Fruit fly (Drosophila melanogaster) whole organism, wandering third instar larva: ENCODE data around the gene CG10096.

Source experiments
- Abd-B ChIP-seq: fragments of >200 bp; optimal IDR thresholded peaks from 2 replicates; lab custom pipeline; 2017; ENCODE audit warnings: missing biosample characterization, missing genetic modification characterization
- CG32264 ChIP-seq: fragments of 200-800 bp; sonication (Bioruptor generic); optimal IDR thresholded peaks from 2 replicates; lab custom pipeline; 2016; ENCODE audit warnings: missing biosample characterization, missing genetic modification characterization
- CG9705 ChIP-seq: fragments of 200-800 bp; sonication (Bioruptor generic); optimal IDR thresholded peaks from 2 replicates; lab custom pipeline; 2018; ENCODE audit warnings: missing biosample characterization, mild to moderate bottlenecking, missing genetic modification characterization
- CrebA ChIP-seq: fragments of 200-800 bp; sonication (Bioruptor generic); optimal IDR thresholded peaks from 2 replicates; lab custom pipeline; 2016; ENCODE audit warnings: missing biosample characterization, mild to moderate bottlenecking, missing genetic modification characterization, borderline replicate concordance
- Dif ChIP-seq: fragments of 200-275, 200-300 bp; sonication (Bioruptor generic); optimal IDR thresholded peaks from 2 replicates; lab custom pipeline; 2018; ENCODE audit warnings: missing biosample characterization, missing genetic modification characterization; ENCODE audit not compliant: partially characterized antibody
- GATAd ChIP-seq: sonication (Bioruptor generic); optimal IDR thresholded peaks from 2 replicates; lab custom pipeline; 2016; ENCODE audit warnings: missing biosample characterization, missing genetic modification characterization
- HLH106 ChIP-seq: fragments of 200-800 bp; optimal IDR thresholded peaks from 3 replicates; lab custom pipeline; 2019; ENCODE audit warnings: missing biosample characterization, mild to moderate bottlenecking, missing genetic modification characterization, moderate library complexity
- Hnf4 ChIP-seq: fragments of 200-800 bp; sonication (Bioruptor generic); optimal IDR thresholded peaks from 2 replicates; lab custom pipeline; 2016; ENCODE audit warnings: missing biosample characterization, mild to moderate bottlenecking, missing genetic modification characterization
- Hr78 ChIP-seq: fragments of >200 bp; optimal IDR thresholded peaks from 2 replicates; lab custom pipeline; 2017; ENCODE audit warnings: missing biosample characterization, missing genetic modification characterization
- Hr83 ChIP-seq: fragments of 200-300 bp; sonication (Bioruptor generic); optimal IDR thresholded peaks from 2 replicates; lab custom pipeline; 2016; ENCODE audit warnings: missing biosample characterization, mild to moderate bottlenecking, missing genetic modification characterization, moderate library complexity; ENCODE audit not compliant: poor library complexity, severe bottlenecking
- Jra ChIP-seq: sonication (Bioruptor generic); optimal IDR thresholded peaks from 2 replicates; lab custom pipeline; 2016; ENCODE audit warnings: missing biosample characterization, missing genetic modification characterization
- Mio ChIP-seq: sonication (Bioruptor generic); optimal IDR thresholded peaks from 2 replicates; lab custom pipeline; 2016; ENCODE audit warnings: missing biosample characterization, missing genetic modification characterization
- Myc ChIP-seq: fragments of >200 bp; optimal IDR thresholded peaks from 2 replicates; lab custom pipeline; 2017
- N ChIP-seq: fragments of >200 bp; optimal IDR thresholded peaks from 2 replicates; lab custom pipeline; 2018; ENCODE audit warnings: missing biosample characterization, missing external identifiers, missing genetic modification characterization
- OdsH ChIP-seq: fragments of 200-800 bp; sonication (Bioruptor generic); optimal IDR thresholded peaks from 2 replicates; lab custom pipeline; 2016; ENCODE audit warnings: missing biosample characterization, mild to moderate bottlenecking, missing genetic modification characterization
- Rel ChIP-seq, 2 experiments: fragments of 200-800 bp; sonication (Bioruptor generic) in 1 of 2; optimal IDR thresholded peaks; 2 replicates in 1 of 2; 3 replicates in 1 of 2; lab custom pipeline; 2016 to 2019; ENCODE audit warnings: mild to moderate bottlenecking in 2 of 2, missing biosample characterization in 2 of 2, missing genetic modification characterization in 2 of 2, moderate library complexity in 1 of 2
- Sp1 ChIP-seq: fragments of 200-800 bp; sonication (Bioruptor generic); optimal IDR thresholded peaks from 3 replicates; lab custom pipeline; 2019; ENCODE audit warnings: missing biosample characterization, mild to moderate bottlenecking, missing genetic modification characterization, moderate library complexity
- Vsx2 ChIP-seq: fragments of 200-300, 225-300 bp; sonication (Bioruptor generic); optimal IDR thresholded peaks from 2 replicates; lab custom pipeline; 2018; ENCODE audit warnings: missing biosample characterization, missing genetic modification characterization; ENCODE audit not compliant: partially characterized antibody
- br ChIP-seq: fragments of 200-800 bp; sonication (Bioruptor generic); optimal IDR thresholded peaks from 2 replicates; lab custom pipeline; 2016; ENCODE audit warnings: missing biosample characterization, missing genetic modification characterization
- brk ChIP-seq: fragments of 200-800 bp; sonication (Bioruptor generic); optimal IDR thresholded peaks from 2 replicates; lab custom pipeline; 2016; ENCODE audit warnings: missing biosample characterization, mild to moderate bottlenecking, missing genetic modification characterization
- dl ChIP-seq, 2 experiments: fragments of 175-275, 200-275 bp in 1 of 2; fragments of 200-275 bp in 1 of 2; sonication (Bioruptor generic); optimal IDR thresholded peaks; lab custom pipeline; 2018; ENCODE audit warnings: mild to moderate bottlenecking in 2 of 2, missing biosample characterization in 2 of 2, missing genetic modification characterization in 2 of 2, moderate library complexity in 2 of 2; ENCODE audit not compliant: partially characterized antibody in 2 of 2, insufficient read depth in 1 of 2
- dmrt93B ChIP-seq: fragments of 200-800 bp; sonication (Bioruptor generic); optimal IDR thresholded peaks from 2 replicates; lab custom pipeline; 2018; ENCODE audit warnings: missing biosample characterization, mild to moderate bottlenecking, missing genetic modification characterization
- dsf ChIP-seq: sonication (Bioruptor generic); optimal IDR thresholded peaks from 2 replicates; lab custom pipeline; 2016; ENCODE audit warnings: missing biosample characterization, missing genetic modification characterization, borderline replicate concordance
- ey ChIP-seq: fragments of 200-800 bp; sonication (Bioruptor generic); optimal IDR thresholded peaks from 2 replicates; lab custom pipeline; 2016; ENCODE audit warnings: missing biosample characterization, missing genetic modification characterization
- foxo ChIP-seq, 2 experiments: fragments of 200-800 bp; sonication (Bioruptor generic); optimal IDR thresholded peaks; 2 replicates in 1 of 2; 3 replicates in 1 of 2; lab custom pipeline; 2016 to 2017; ENCODE audit warnings: missing biosample characterization in 2 of 2, missing genetic modification characterization in 2 of 2
- fru ChIP-seq: fragments of 200-800 bp; sonication (Bioruptor generic); optimal IDR thresholded peaks from 3 replicates; lab custom pipeline; 2016; ENCODE audit warnings: missing biosample characterization, mild to moderate bottlenecking, missing genetic modification characterization
- h ChIP-seq: fragments of 200-800 bp; sonication (Bioruptor generic); optimal IDR thresholded peaks from 3 replicates; lab custom pipeline; 2016; ENCODE audit warnings: missing biosample characterization, mild to moderate bottlenecking, missing genetic modification characterization
- jim ChIP-seq: fragments of 175-275, 200-325 bp; sonication (Bioruptor generic); optimal IDR thresholded peaks from 2 replicates; lab custom pipeline; 2016; ENCODE audit warnings: missing biosample characterization, mild to moderate bottlenecking, missing genetic modification characterization
- lola ChIP-seq: fragments of >200 bp; optimal IDR thresholded peaks from 2 replicates; lab custom pipeline; 2017; ENCODE audit warnings: missing biosample characterization, missing genetic modification characterization
- pan ChIP-seq: fragments of >200 bp; optimal IDR thresholded peaks from 2 replicates; lab custom pipeline; 2017
- rgr ChIP-seq: fragments of 200-800 bp; sonication (Bioruptor generic); optimal IDR thresholded peaks from 3 replicates; lab custom pipeline; 2016; ENCODE audit warnings: missing biosample characterization, mild to moderate bottlenecking, missing genetic modification characterization
- sage ChIP-seq: fragments of 200-800 bp; sonication (Bioruptor generic); optimal IDR thresholded peaks from 2 replicates; lab custom pipeline; 2016; ENCODE audit warnings: missing biosample characterization, mild to moderate bottlenecking, missing genetic modification characterization
- sv ChIP-seq: fragments of 200-800 bp; sonication (Bioruptor generic); optimal IDR thresholded peaks from 3 replicates; lab custom pipeline; 2016; ENCODE audit warnings: missing biosample characterization, missing genetic modification characterization
- tai ChIP-seq: sonication (Bioruptor generic); optimal IDR thresholded peaks from 2 replicates; lab custom pipeline; 2016; ENCODE audit warnings: missing biosample characterization, missing genetic modification characterization
- usp ChIP-seq: fragments of >200 bp; optimal IDR thresholded peaks from 2 replicates; lab custom pipeline; 2017; ENCODE audit warnings: missing biosample characterization, missing genetic modification characterization
- woc ChIP-seq: sonication (Bioruptor generic); optimal IDR thresholded peaks from 2 replicates; lab custom pipeline; 2016; ENCODE audit warnings: missing biosample characterization, mild to moderate bottlenecking, missing genetic modification characterization

The CG10096 gene

DNA sequence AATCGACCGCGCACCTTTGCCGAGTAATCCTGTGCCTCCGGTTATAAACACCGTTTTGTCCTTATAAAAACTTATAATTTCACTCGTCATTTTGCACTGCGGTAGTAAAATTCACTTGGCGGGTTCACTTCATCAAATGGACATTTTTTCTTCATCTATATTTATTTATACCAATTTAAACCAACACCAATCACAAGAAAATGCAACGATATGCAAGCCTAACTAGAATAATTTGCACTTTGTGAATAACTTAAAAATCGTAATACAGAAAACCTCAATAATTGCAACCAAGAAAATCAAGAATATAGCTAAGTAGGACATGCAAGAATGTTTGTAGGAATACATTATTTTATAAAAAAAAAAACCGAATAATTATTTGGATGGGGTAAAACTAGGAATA lies at the start of gene CG10096, which contains the start of gene CG10097:
TSS of gene CG10096 (minus strand) at position 101 of the 400 bp plus-strand sequence.
TSS of gene CG10097 (minus strand) at position 101 of the 400 bp plus-strand sequence.
- no peak for TF ChIP-seq CG9705
- TF ChIP-seq Myc (lab: Kevin White, UChicago): no peak
- no peak for TF ChIP-seq tai (GFP tag; lab: Kevin White, UChicago)
- no peak for TF ChIP-seq h (GFP tag; lab: Kevin White, UChicago)
- no peak for TF ChIP-seq woc (GFP tag; lab: Kevin White, UChicago)

DNA sequence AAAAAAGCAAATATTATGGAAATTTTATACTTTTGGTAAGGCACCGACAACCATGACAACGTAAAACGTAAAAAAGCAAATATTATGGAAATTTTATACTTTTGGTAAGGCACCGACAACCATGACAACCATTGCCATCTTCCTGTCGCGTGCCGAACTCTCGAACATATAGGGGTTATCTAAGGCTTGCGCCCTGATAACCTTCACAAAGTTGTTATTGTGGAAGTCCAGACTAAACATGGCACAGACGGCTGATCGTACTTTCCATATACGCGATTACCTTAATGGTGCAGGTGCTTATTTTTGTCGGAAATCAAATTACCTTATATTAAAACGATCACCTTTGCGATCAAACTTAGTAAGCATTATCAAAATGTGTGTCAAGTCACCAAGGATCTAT lies 49.7 kb upstream of the CG10096 start:
- TF ChIP-seq h (GFP tag; lab: Kevin White, UChicago) (peak; percentile 43), fru (GFP tag; lab: Kevin White, UChicago) (no peak), Rel (GFP tag; optimal IDR thresholded peaks at IDR 0.05; lab: Kevin White, UChicago) (no peak), Rel (tag; optimal IDR thresholded peaks at IDR 0.05; lab: Kevin White, UChicago) (peak; percentile 14)

DNA sequence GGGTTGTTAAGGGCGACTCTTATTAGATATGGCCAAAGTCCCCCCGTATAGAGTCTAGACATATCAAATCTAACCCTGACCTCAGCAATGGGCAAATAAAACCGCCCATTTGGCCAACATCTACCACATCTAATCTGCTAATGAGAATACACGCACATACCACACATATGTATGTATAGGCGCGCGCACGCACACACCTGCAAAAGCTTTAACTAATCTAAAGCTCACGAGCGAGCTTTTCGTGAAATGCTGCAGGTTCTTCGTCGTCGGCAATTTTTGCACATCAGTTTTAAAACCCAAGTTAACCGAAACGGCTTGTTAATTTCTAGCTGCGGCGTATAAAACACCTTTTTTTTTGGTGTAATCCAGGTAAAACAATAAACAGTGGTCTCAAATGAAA lies 48.0 kb upstream of the CG10096 start:
- TF ChIP-seq ey (GFP tag; lab: Kevin White, UChicago): no peak
- TF ChIP-seq Sp1: no peak
- TF ChIP-seq CG9705: no peak
- no peak for TF ChIP-seq jim (GFP tag; lab: Kevin White, UChicago)
- TF ChIP-seq Rel (GFP tag; optimal IDR thresholded peaks at IDR 0.05; lab: Kevin White, UChicago): no peak
- TF ChIP-seq Rel (tag; optimal IDR thresholded peaks at IDR 0.05; lab: Kevin White, UChicago): peak; percentile 12
- no peak for TF ChIP-seq h (GFP tag; lab: Kevin White, UChicago)
- peak; percentile 58 for TF ChIP-seq lola (GFP tag; lab: Kevin White, UChicago)
- no peak for TF ChIP-seq dl (GFP tag; optimal IDR thresholded peaks at IDR 0.05; lab: Kevin White, UChicago; ENCODE audit: insufficient read depth in 1 of 2, partially characterized antibody in 2 of 2)
- no peak for TF ChIP-seq Hnf4 (GFP tag; lab: Kevin White, UChicago)
- TF ChIP-seq Abd-B: no peak
- TF ChIP-seq Dif (GFP tag; lab: Kevin White, UChicago): no peak
- TF ChIP-seq pan (lab: Kevin White, UChicago): no peak
- TF ChIP-seq Mio (GFP tag; lab: Kevin White, UChicago): no peak
- no peak for TF ChIP-seq brk
- no peak for TF ChIP-seq HLH106 (tag; lab: Kevin White, UChicago)
- TF ChIP-seq br: no peak
- TF ChIP-seq Hr83 (GFP tag; lab: Kevin White, UChicago): peak; percentile 20
- no peak for TF ChIP-seq foxo (GFP tag; optimal IDR thresholded peaks at IDR 0.05; lab: Kevin White, UChicago)
- TF ChIP-seq Vsx2: no peak
- TF ChIP-seq tai (GFP tag; lab: Kevin White, UChicago): no peak
- no peak for TF ChIP-seq dmrt93B (GFP tag; lab: Kevin White, UChicago)
- no peak for TF ChIP-seq rgr (GFP tag; lab: Kevin White, UChicago)
- no peak for TF ChIP-seq fru (GFP tag; lab: Kevin White, UChicago)

DNA sequence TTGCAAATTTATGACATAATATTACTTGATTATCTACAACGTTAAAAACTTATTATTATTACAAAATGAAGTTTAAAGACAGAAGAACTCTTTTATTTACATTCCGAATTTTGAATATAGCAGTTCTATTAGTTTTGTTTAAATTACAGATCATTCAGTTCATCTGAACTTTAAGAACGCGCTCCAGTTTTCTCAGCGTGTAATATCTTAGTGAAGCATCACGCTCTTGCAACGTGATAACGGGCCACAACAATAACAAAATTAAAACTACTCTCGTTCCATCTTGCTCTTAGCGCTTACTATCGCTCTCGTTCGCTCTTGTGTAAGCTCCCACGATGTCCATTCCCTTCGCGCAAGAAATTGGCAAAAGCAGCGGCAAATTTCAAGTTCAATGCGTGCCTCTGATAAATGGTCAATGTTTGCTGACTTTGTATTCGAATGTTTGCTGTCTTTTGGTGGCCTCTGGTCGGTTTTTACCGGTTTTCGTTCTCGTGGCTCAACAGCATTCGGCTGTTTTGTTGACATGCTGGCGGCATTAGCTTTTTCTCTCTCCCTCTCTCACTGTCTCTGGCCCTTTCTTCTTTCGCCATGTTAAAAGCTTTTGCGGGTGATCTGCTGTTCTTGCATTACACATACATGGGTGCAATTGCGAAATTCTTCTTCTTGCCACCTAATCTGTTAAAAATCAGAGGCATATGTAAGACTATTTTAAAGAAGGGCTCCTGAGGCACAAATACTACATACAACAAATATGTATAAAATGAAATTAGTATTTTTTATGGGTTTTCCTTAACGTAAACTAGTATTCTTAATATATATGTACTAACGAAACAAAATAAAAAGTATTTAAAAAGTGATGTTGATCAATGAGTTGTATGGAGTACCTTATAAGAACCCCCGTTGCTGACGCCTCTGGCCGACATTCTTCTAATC lies 47.1 kb upstream of the CG10096 start:
- peak; percentile 79 for TF ChIP-seq HLH106 (tag; lab: Kevin White, UChicago)
- TF ChIP-seq GATAd: no peak
- no peak for TF ChIP-seq Hr78 (GFP tag; lab: Kevin White, UChicago)
- peak; percentile 38 for TF ChIP-seq Hnf4 (GFP tag; lab: Kevin White, UChicago)
- TF ChIP-seq Hr83 (GFP tag; lab: Kevin White, UChicago): peak; percentile 56
- no peak for TF ChIP-seq usp
- peak; percentile 11 for TF ChIP-seq Dif (GFP tag; lab: Kevin White, UChicago)
- TF ChIP-seq h (GFP tag; lab: Kevin White, UChicago): peak; percentile 90
- no peak for TF ChIP-seq Vsx2
- peak; percentile 64 for TF ChIP-seq br
- TF ChIP-seq Mio (GFP tag; lab: Kevin White, UChicago): no peak
- TF ChIP-seq sv (GFP tag; lab: Kevin White, UChicago): no peak
- TF ChIP-seq pan (lab: Kevin White, UChicago): no peak
- no peak for TF ChIP-seq Abd-B
- TF ChIP-seq dsf (GFP tag; lab: Kevin White, UChicago): peak; percentile 28
- TF ChIP-seq CrebA (GFP tag; lab: Kevin White, UChicago): no peak
- TF ChIP-seq Jra: peak; percentile 63
- no peak for TF ChIP-seq CG32264 (GFP tag; lab: Kevin White, UChicago)
- TF ChIP-seq fru (GFP tag; lab: Kevin White, UChicago): peak; percentile 77
- TF ChIP-seq brk: peak; percentile 78
- peak; percentile 45 for TF ChIP-seq CG9705
- TF ChIP-seq Sp1: peak; percentile 84
- peak; percentile 83 for TF ChIP-seq OdsH (GFP tag; lab: Kevin White, UChicago)
- peak; percentile 37 for TF ChIP-seq woc (GFP tag; lab: Kevin White, UChicago)
- TF ChIP-seq rgr (GFP tag; lab: Kevin White, UChicago): peak; percentile 82
- no peak for TF ChIP-seq jim (GFP tag; lab: Kevin White, UChicago)
- TF ChIP-seq dmrt93B (GFP tag; lab: Kevin White, UChicago): peak; percentile 44
- TF ChIP-seq dl (GFP tag; optimal IDR thresholded peaks at IDR 0.05; lab: Kevin White, UChicago; ENCODE audit: insufficient read depth in 1 of 2, partially characterized antibody in 2 of 2): no peak
- TF ChIP-seq N: no peak
- TF ChIP-seq lola (GFP tag; lab: Kevin White, UChicago): no peak
- TF ChIP-seq ey (GFP tag; lab: Kevin White, UChicago): peak; percentile 68
- peak; percentile 51 for TF ChIP-seq tai (GFP tag; lab: Kevin White, UChicago)
- no peak for TF ChIP-seq sage (GFP tag; lab: Kevin White, UChicago)
